Worm (Caenorhabditis elegans): ENCODE results near the gene atf-7.
A peak's percentile ranks its signal among the peaks of the same experiment; 100 is the strongest.

Gene atf-7

DNA sequence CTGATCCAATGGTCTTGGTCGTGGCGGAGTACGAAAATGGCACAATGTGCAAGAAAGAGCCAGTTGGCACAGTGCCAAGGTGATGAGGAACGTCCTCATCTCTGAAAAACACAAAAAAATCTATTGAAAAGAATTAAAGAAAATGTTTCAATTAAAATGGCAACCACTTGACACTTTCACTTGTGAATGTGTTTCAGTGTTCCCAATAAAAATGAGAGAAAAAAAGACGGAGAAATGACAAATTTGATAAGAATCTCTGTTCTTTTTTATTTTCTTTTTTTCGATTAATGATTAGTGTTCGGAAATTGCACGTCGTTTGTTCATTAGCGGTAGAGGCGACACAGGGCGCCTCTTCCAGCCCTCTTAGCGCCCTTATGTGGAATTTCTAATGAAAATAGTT is 31.6 kb downstream of the atf-7 start, which contains the start of gene ndg-4:
ndg-4 (minus strand) TSS at position 101 of the 400 bp plus-strand sequence.
- TF ChIP-seq T22C8.4 (GFP tag; IDR thresholded peaks at IDR 0.05) (no peak), tab-1 (GFP tag; IDR thresholded peaks at IDR 0.05) (no peak), ztf-29 (GFP tag; IDR thresholded peaks at IDR 0.05) (no peak), cog-1 (tag; optimal IDR thresholded peaks at IDR 0.05) (no peak), flt-1 (GFP tag; IDR thresholded peaks at IDR 0.05) (no peak), ztf-23 (GFP tag; IDR thresholded peaks at IDR 0.05) (no peak), klf-2 (GFP tag; conservative IDR thresholded peaks at IDR 0.05) (no peak), med-1 (GFP tag; optimal IDR thresholded peaks at IDR 0.05; ENCODE audit: insufficient read depth) (no peak), ref-1 (GFP tag; conservative IDR thresholded peaks at IDR 0.05) (no peak)

DNA sequence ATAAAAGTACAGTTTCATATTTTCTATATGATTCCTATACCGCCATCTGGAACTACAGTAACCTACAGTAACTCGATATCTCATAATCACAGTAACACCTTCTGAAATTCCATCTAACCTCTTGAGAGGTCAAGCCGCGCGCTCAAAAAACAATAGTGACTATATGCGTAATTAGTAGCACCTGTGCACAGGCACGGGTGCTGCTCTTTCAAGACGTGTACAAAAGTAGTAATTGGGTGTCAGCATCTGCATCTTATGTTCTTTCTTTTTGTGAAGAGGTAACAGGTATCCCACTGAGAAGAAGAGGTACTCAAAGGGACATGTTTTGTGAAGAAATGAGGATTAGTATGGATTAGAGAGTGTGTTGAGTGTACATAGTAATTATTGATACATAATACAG is 37.5 kb downstream of the atf-7 start:
- TF ChIP-seq ztf-23 (GFP tag; IDR thresholded peaks at IDR 0.05) (no peak), flt-1 (GFP tag; IDR thresholded peaks at IDR 0.05) (no peak), cog-1 (tag; optimal IDR thresholded peaks at IDR 0.05) (no peak), ref-1 (GFP tag; conservative IDR thresholded peaks at IDR 0.05) (no peak), med-1 (GFP tag; optimal IDR thresholded peaks at IDR 0.05; ENCODE audit: insufficient read depth) (no peak), T22C8.4 (GFP tag; IDR thresholded peaks at IDR 0.05) (no peak), klf-2 (GFP tag; conservative IDR thresholded peaks at IDR 0.05) (no peak), ztf-29 (GFP tag; IDR thresholded peaks at IDR 0.05) (no peak)

DNA sequence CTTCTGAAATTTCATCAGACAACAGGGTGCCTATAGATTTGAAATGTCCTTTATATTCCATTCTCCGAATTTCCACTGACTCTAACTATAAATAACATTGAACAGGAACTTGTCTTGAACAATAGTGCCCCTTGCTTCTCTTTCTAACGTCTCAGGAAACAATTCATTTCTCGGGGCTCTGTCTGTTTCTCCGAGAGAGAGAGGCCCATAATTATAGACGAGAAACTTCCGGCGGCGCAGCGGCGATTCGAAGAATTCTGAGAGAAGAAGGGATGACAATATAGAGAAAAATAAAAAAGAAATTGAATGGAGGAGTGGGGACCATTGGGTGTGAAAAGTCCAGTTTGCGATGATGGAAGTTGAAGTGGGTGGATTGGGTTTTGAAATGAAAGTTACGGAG is 38.6 kb downstream of the atf-7 start:
- TF ChIP-seq ztf-23 (GFP tag; IDR thresholded peaks at IDR 0.05) (no peak), cog-1 (tag; optimal IDR thresholded peaks at IDR 0.05) (no peak), tab-1 (GFP tag; IDR thresholded peaks at IDR 0.05) (0 out of 2 replicates have a peak, but pooled peaks have one; percentile 36)

DNA sequence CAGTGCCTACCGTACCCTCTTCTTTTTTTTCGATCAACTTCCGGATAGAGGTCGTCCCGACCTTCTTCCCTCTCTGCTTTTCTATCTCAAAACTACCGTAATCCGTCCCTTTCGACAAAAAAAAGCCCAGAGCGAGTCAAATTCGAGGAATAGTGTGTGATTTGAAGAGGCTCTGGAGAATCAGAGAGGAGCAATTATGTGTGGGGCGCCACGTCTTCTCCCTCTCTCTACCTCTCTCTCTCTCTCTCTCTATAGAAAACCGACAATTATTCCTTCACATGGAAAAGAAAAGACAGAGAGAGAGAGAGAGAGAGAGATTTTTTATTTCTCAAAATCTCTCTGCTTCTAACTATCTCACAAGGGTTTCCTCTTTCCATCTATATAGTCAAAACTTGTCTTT is 42.3 kb downstream of the atf-7 start:
- TF ChIP-seq med-1 (GFP tag; optimal IDR thresholded peaks at IDR 0.05; ENCODE audit: insufficient read depth) = no peak
- no peak for TF ChIP-seq ztf-23 (GFP tag; IDR thresholded peaks at IDR 0.05)
- TF ChIP-seq ztf-29 (GFP tag; IDR thresholded peaks at IDR 0.05) = no peak
- TF ChIP-seq cog-1 (tag; optimal IDR thresholded peaks at IDR 0.05) = no peak
- no peak for TF ChIP-seq klf-2 (GFP tag; conservative IDR thresholded peaks at IDR 0.05)
- no peak for TF ChIP-seq flt-1 (GFP tag; IDR thresholded peaks at IDR 0.05)
- no peak for TF ChIP-seq ref-1 (GFP tag; conservative IDR thresholded peaks at IDR 0.05)
- TF ChIP-seq T22C8.4 (GFP tag; IDR thresholded peaks at IDR 0.05) = no peak
- no peak for TF ChIP-seq tab-1 (GFP tag; IDR thresholded peaks at IDR 0.05)

DNA sequence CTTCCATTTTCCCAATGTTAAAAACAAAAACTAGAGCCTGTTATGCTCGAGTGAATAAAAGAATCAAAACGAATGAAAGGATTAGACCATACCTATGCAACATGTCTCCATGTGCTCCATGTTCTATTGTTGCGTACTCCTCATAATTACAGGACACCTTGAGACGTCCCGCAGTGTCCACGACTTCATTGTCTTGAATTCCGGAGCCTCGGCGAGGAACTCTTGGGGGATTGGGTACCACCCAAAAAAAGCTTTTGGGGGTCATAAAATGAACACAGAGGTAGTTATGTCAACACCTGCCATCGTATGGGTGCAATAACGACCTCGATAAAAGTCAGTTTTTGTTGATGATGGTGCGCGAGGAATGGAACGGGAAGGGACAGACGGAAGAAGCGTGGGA is 43.9 kb downstream of the atf-7 start:
- TF ChIP-seq ref-1 (GFP tag; conservative IDR thresholded peaks at IDR 0.05) (no peak), med-1 (GFP tag; optimal IDR thresholded peaks at IDR 0.05; ENCODE audit: insufficient read depth) (no peak), klf-2 (GFP tag; conservative IDR thresholded peaks at IDR 0.05) (no peak), T22C8.4 (GFP tag; IDR thresholded peaks at IDR 0.05) (no peak), cog-1 (tag; optimal IDR thresholded peaks at IDR 0.05) (no peak), flt-1 (GFP tag; IDR thresholded peaks at IDR 0.05) (no peak), ztf-29 (GFP tag; IDR thresholded peaks at IDR 0.05) (no peak), ztf-23 (GFP tag; IDR thresholded peaks at IDR 0.05) (no peak), tab-1 (GFP tag; IDR thresholded peaks at IDR 0.05) (no peak)

DNA sequence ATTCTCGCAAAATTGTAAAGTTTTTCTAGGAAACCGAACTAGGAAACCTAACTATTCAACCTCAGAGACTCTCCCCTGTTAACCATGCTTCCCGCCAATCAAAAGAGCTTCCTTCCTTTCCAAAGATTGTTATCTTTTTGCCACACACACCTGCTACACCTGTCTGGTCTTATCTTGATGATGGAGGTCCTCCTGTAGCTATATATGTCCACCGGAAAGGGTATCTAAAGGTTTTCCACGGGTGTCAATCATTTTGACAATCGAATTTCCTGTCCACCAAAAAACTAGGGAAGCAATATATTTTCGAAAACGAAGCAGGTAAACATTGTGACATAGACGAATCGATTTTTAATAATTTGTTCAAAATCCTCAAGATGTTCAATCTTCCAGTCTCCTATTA is 45.1 kb downstream of the atf-7 start:
- TF ChIP-seq T22C8.4 (GFP tag; IDR thresholded peaks at IDR 0.05) = no peak
- no peak for TF ChIP-seq ztf-23 (GFP tag; IDR thresholded peaks at IDR 0.05)
- no peak for TF ChIP-seq tab-1 (GFP tag; IDR thresholded peaks at IDR 0.05)
- TF ChIP-seq klf-2 (GFP tag; conservative IDR thresholded peaks at IDR 0.05) = no peak

DNA sequence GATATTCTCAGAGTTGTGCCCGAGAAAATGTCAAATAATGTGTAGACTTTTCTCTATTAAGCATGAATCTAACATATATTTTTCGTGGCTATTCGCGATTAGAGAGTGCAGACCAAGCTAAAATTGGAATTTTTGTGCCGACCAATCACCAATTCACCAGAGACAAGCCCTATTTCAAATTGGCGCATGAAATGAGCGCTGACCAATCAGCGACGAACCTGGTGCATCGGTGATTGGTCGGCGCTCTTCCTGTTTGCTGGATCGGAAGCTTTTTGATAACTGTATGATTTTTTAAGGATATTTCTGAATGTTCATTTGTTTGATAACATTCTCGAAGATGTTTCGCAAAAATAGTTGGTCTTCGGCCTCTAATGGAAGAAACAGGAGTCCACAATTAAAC is 45.5 kb downstream of the atf-7 start:
- TF ChIP-seq ztf-29 (GFP tag; IDR thresholded peaks at IDR 0.05) (no peak), T22C8.4 (GFP tag; IDR thresholded peaks at IDR 0.05) (no peak), klf-2 (GFP tag; conservative IDR thresholded peaks at IDR 0.05) (no peak), cog-1 (tag; optimal IDR thresholded peaks at IDR 0.05) (no peak), ztf-23 (GFP tag; IDR thresholded peaks at IDR 0.05) (no peak), flt-1 (GFP tag; IDR thresholded peaks at IDR 0.05) (no peak), tab-1 (GFP tag; IDR thresholded peaks at IDR 0.05) (no peak), med-1 (GFP tag; optimal IDR thresholded peaks at IDR 0.05; ENCODE audit: insufficient read depth) (no peak), ref-1 (GFP tag; conservative IDR thresholded peaks at IDR 0.05) (no peak)

DNA sequence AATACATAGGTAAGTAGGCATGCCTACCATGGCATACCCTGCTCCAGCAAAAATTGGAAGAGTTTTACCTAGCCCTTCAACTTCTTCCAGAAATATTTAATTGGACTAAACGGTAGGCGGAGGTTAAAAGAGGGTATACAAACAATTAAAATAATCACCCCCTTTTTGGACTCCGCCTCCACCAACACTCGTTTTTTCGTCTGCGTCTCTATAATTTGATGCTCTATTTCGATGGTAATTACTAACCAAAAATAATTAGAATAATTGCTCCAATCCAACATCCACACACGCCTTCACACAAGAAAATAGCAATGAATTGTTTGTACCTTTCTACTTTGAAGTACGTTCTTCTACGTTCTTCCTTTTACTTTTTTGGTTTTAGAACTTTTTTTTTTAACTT is 46.1 kb downstream of the atf-7 start:
- TF ChIP-seq med-1 (GFP tag; optimal IDR thresholded peaks at IDR 0.05; ENCODE audit: insufficient read depth) (no peak), flt-1 (GFP tag; IDR thresholded peaks at IDR 0.05) (no peak), tab-1 (GFP tag; IDR thresholded peaks at IDR 0.05) (no peak), T22C8.4 (GFP tag; IDR thresholded peaks at IDR 0.05) (no peak), ztf-29 (GFP tag; IDR thresholded peaks at IDR 0.05) (no peak), ref-1 (GFP tag; conservative IDR thresholded peaks at IDR 0.05) (no peak)

DNA sequence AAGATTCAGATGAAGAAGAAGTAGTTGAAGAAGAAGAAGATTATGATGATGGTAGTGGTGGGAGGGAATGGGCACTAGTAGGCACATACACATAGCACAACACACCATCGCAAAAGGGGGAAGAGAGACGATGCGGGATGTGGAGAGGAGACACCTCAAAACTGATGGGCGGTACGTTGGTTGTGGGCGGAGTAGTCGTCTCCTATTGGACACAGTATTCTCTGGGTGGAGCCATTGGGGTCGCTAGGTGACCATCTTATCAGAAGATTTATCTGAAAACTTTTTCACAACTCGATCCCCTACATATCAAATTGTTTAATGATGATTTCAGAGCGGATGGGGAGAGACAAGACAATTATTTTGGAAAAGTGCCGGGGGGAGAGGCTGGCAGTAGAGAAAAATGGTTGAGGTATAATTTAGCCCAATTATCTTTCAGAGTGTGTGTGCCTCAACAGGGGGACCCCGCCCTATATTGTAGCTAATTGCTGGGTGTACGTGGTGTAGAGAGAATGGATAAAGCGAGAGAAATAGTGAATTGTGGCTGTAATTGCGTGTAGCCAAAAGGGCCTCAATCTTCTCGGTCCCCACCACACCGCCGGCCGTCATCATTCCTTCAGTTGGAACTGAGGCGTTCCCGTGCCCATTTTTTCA is 47.9 kb downstream of the atf-7 start:
- 0 out of 2 replicates have a peak, but pooled peaks have one; percentile 5 for TF ChIP-seq ztf-23 (GFP tag; IDR thresholded peaks at IDR 0.05)
- TF ChIP-seq flt-1 (GFP tag; IDR thresholded peaks at IDR 0.05) = 0 out of 2 replicates have a peak, but pooled peaks have one; percentile 13
- TF ChIP-seq cog-1 (tag; optimal IDR thresholded peaks at IDR 0.05) = no peak
- TF ChIP-seq med-1 (GFP tag; optimal IDR thresholded peaks at IDR 0.05; ENCODE audit: insufficient read depth) = no peak
- peak; percentile 49; the same call in 1 of the 2 replicates for TF ChIP-seq tab-1 (GFP tag; IDR thresholded peaks at IDR 0.05)

DNA sequence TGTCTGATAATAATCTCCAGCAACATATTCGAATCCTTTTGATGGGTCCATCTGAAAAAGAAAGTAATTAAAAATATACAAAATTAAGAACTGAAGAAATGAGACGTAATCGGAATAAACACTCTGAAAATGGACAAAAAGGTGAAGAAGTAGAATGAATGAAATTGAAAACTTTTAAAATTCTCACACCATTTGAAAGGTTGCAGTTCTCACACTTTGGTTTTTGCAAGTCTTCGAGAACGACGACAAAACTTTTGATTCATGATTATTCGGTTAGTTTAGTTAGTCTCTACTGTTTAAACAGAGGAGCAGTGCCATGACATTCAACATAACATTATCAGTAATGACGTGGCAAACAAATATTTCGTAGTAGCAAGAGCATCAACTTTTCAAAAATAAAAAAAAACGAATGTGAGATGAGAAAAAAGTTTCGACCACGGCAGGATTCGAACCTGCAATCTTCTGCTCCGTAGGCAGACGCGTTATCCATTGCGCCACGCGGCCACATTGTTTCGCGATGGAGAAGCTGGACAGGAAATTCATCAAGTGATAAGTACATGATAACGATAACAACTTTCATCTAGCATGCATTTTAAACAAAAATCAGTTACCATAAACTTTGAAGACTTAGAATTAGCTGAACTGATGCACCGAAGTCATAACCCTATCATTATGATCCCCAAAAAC is 48.8 kb downstream of the atf-7 start, which contains the start of gene ceh-43:
ceh-43 (minus strand) TSS at position 51 of the 687 bp plus-strand sequence.
- no peak for TF ChIP-seq T22C8.4 (GFP tag; IDR thresholded peaks at IDR 0.05)
- no peak for TF ChIP-seq flt-1 (GFP tag; IDR thresholded peaks at IDR 0.05)
- no peak for TF ChIP-seq cog-1 (tag; optimal IDR thresholded peaks at IDR 0.05)
- TF ChIP-seq med-1 (GFP tag; optimal IDR thresholded peaks at IDR 0.05; ENCODE audit: insufficient read depth) = no peak
- no peak for TF ChIP-seq ztf-29 (GFP tag; IDR thresholded peaks at IDR 0.05)
- TF ChIP-seq tab-1 (GFP tag; IDR thresholded peaks at IDR 0.05) = no peak
- TF ChIP-seq klf-2 (GFP tag; conservative IDR thresholded peaks at IDR 0.05) = no peak
- TF ChIP-seq ztf-23 (GFP tag; IDR thresholded peaks at IDR 0.05) = no peak
- no peak for TF ChIP-seq ref-1 (GFP tag; conservative IDR thresholded peaks at IDR 0.05)

Measured in whole organism, midembryonic.